Worm (Caenorhabditis elegans) whole organism, L4/young adult: ENCODE results near the gene sre-1.

Experiments used
- dao-5 ChIP-seq: sonication (generic microtip); optimal IDR thresholded peaks from 2 replicates; lab custom pipeline; 2016; ENCODE audit warnings: missing genotype, missing genetic modification characterization, moderate library complexity, missing compliant biosample characterization
- him-1 ChIP-seq: sonication (generic microtip); optimal IDR thresholded peaks from 2 replicates; lab custom pipeline; 2016; ENCODE audit warnings: missing genotype, missing genetic modification reagents, missing genetic modification characterization, missing compliant biosample characterization

DNA sequence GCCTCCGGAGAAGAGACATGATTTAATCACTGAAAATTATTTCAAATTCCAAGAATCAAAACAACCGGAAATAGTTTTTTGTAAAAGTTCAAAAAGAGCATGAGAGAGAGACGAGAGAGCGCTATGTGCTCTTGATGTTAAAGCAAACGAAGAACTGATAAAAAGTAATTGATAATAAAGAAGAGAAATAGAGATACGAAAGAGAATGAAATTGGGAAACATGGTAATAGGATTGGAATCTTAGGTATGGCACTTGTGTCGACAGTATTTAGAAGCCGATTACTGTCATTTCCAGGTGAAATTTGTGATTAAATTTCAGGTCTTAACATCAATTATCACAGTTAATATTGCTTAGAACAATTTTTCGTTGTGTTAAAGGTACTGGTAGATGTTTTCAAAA is 15.6 kb upstream of the sre-1 start, which contains the start of gene nhx-2:
- no peak for TF ChIP-seq dao-5 (tag; lab: Kevin White, UChicago)
- no peak for TF ChIP-seq him-1 (tag; lab: Kevin White, UChicago)
